Worm (Caenorhabditis elegans) whole organism, young adult: ENCODE measurements around the gene ZC487.1.

Experiments
- B0261.1 ChIP-seq: sonication (generic microtip); optimal IDR thresholded peaks from 2 replicates; lab custom pipeline; 2016; ENCODE audit warnings: mild to moderate bottlenecking, missing genetic modification characterization, moderate library complexity, missing compliant biosample characterization
- F22D6.2 ChIP-seq: sonication (generic microtip); optimal IDR thresholded peaks from 2 replicates; lab custom pipeline; 2016; ENCODE audit warnings: mild to moderate bottlenecking, missing genetic modification characterization, missing compliant biosample characterization
- ama-1 ChIP-seq, 3 experiments: fragments of 150-350 bp in 1 of 3; sonication (generic microtip) in 2 of 3; optimal IDR thresholded peaks; 2 replicates each; lab custom pipeline; 2014 to 2018; ENCODE audit warnings: missing biosample characterization in 2 of 3, missing genetic modification characterization in 2 of 3, missing genetic modification reagents in 2 of 3
- lir-1 ChIP-seq: fragments of 200-800 bp; sonication (Bioruptor generic); conservative IDR thresholded peaks from 2 replicates; pipeline ENCODE4 v1.3.6; 2022; ENCODE audit warnings: missing genetic modification reagents, missing genetic modification characterization, missing compliant biosample characterization
- nfya-2 ChIP-seq: fragments of 200-800 bp; sonication (Bioruptor generic); IDR thresholded peaks from 2 replicates; pipeline ENCODE4 v1.3.6; 2022; ENCODE audit warnings: missing genetic modification reagents, missing genetic modification characterization, missing compliant biosample characterization
- pbrm-1 ChIP-seq: fragments of 200-800 bp; sonication (Bioruptor generic); IDR thresholded peaks from 2 replicates; pipeline ENCODE4 v1.3.6; 2022; ENCODE audit warnings: missing genetic modification reagents, missing genetic modification characterization, missing compliant biosample characterization
- pha-4 ChIP-seq: fragments of 150-350 bp; sonication (generic microtip); optimal IDR thresholded peaks from 2 replicates; lab custom pipeline; 2014; ENCODE audit warnings: missing biosample characterization, missing genetic modification reagents, missing genetic modification characterization
- repo-1 ChIP-seq: sonication (generic microtip); optimal IDR thresholded peaks from 2 replicates; lab custom pipeline; 2017; ENCODE audit warnings: mild to moderate bottlenecking, missing genetic modification characterization, missing compliant biosample characterization
- snpc-4 ChIP-seq, 5 experiments: fragments of 150-350 bp in 1 of 5; sonication (generic microtip) in 4 of 5; optimal IDR thresholded peaks; 2 replicates each; lab custom pipeline; 2014 to 2018; ENCODE audit warnings: missing genetic modification characterization in 5 of 5, missing biosample characterization in 3 of 5, antibody characterized with exemption in 2 of 5, mild to moderate bottlenecking in 2 of 5, missing compliant biosample characterization in 2 of 5, missing genotype in 2 of 5, moderate library complexity in 2 of 5, missing genetic modification reagents in 1 of 5
- somi-1 ChIP-seq: fragments of 200-800 bp; sonication (Bioruptor generic); optimal IDR thresholded peaks from 2 replicates; lab custom pipeline; 2018; ENCODE audit warnings: mild to moderate bottlenecking, missing genetic modification characterization, missing compliant biosample characterization
- unc-62 ChIP-seq: fragments of 150-350 bp; optimal IDR thresholded peaks from 2 replicates; lab custom pipeline; 2014; ENCODE audit warnings: missing biosample characterization, missing genetic modification reagents, missing genetic modification characterization

- TF ChIP-seq nfya-2 (no peak), somi-1 (GFP tag; lab: Kevin White, UChicago) (no peak), F22D6.2 (no peak), repo-1 (no peak), ama-1 (optimal IDR thresholded peaks at IDR 0.05; lab: Kevin White, UChicago) (no peak), ama-1 (GFP tag; optimal IDR thresholded peaks at IDR 0.05; lab: Kevin White, UChicago) (no peak), lir-1 (GFP tag; lab: Robert Waterston, UW) (no peak), B0261.1 (no peak), pbrm-1 (no peak), unc-62 (GFP tag; lab: Kevin White, UChicago) (no peak), pha-4 (tag; lab: Kevin White, UChicago) (no peak), snpc-4 (GFP tag; optimal IDR thresholded peaks at IDR 0.05; lab: Kevin White, UChicago) (no peak), snpc-4 (tag; optimal IDR thresholded peaks at IDR 0.05; lab: Kevin White, UChicago) (no peak)
Measured at ce11 chrV:6681501-6681900, 45.8 kb upstream of the ZC487.1 start, which contains the start of gene egl-46.
